Worm (Caenorhabditis elegans) whole organism, L2 larva: ENCODE measurements around the gene ctsa-1.2.

Experiments used
- C34F6.9 ChIP-seq: fragments of 150-350 bp; optimal IDR thresholded peaks from 2 replicates; lab custom pipeline; 2014; ENCODE audit warnings: missing biosample characterization, missing genetic modification characterization
- Y55F3AM.14 ChIP-seq: fragments of 200-800 bp; sonication (Bioruptor generic); optimal IDR thresholded peaks from 2 replicates; lab custom pipeline; 2018; ENCODE audit warnings: mild to moderate bottlenecking, missing genetic modification characterization, missing compliant biosample characterization
- ZK546.5 ChIP-seq: sonication (generic microtip); optimal IDR thresholded peaks from 2 replicates; lab custom pipeline; 2017; ENCODE audit warnings: missing biosample characterization, missing genetic modification characterization
- alr-1 ChIP-seq: fragments of 150-350 bp; optimal IDR thresholded peaks from 2 replicates; lab custom pipeline; 2014; ENCODE audit warnings: missing biosample characterization, missing genetic modification characterization
- aly-2 ChIP-seq: fragments of 150-350 bp; optimal IDR thresholded peaks from 2 replicates; lab custom pipeline; 2014; ENCODE audit warnings: missing biosample characterization, missing genetic modification characterization
- ama-1 ChIP-seq: fragments of 150-350 bp; optimal IDR thresholded peaks from 2 replicates; lab custom pipeline; 2018; ENCODE audit warnings: inconsistent platforms
- blmp-1 ChIP-seq: sonication (generic microtip); optimal IDR thresholded peaks from 2 replicates; lab custom pipeline; 2017; ENCODE audit warnings: missing genetic modification characterization, mild to moderate bottlenecking, missing compliant biosample characterization, antibody characterized with exemption, moderate library complexity; ENCODE audit not compliant: insufficient read depth
- ceh-82 ChIP-seq: fragments of 150-350 bp; optimal IDR thresholded peaks from 2 replicates; lab custom pipeline; 2014; ENCODE audit warnings: missing biosample characterization, missing genetic modification characterization
- crh-2 ChIP-seq: sonication (generic microtip); optimal IDR thresholded peaks from 2 replicates; lab custom pipeline; 2017; ENCODE audit warnings: missing biosample characterization, missing genetic modification characterization
- dmd-4 ChIP-seq: sonication (generic microtip); optimal IDR thresholded peaks from 2 replicates; lab custom pipeline; 2017; ENCODE audit warnings: missing biosample characterization, missing genetic modification characterization
- egl-27 ChIP-seq: sonication (generic microtip); optimal IDR thresholded peaks from 3 replicates; lab custom pipeline; 2017; ENCODE audit warnings: missing biosample characterization, missing genetic modification reagents, missing genetic modification characterization
- elt-1 ChIP-seq: fragments of 150-350 bp; optimal IDR thresholded peaks from 2 replicates; lab custom pipeline; 2014; ENCODE audit warnings: missing biosample characterization, missing genetic modification characterization
- fos-1 ChIP-seq: fragments of 150-350 bp; optimal IDR thresholded peaks from 2 replicates; lab custom pipeline; 2014; ENCODE audit warnings: missing biosample characterization, missing genetic modification characterization
- gmeb-1 ChIP-seq: fragments of 150-350 bp; optimal IDR thresholded peaks from 2 replicates; lab custom pipeline; 2014; ENCODE audit warnings: missing biosample characterization, missing genetic modification characterization
- lin-11 ChIP-seq: fragments of 150-350 bp; sonication (generic microtip); optimal IDR thresholded peaks from 2 replicates; lab custom pipeline; 2014; ENCODE audit warnings: missing biosample characterization, missing genetic modification characterization, inconsistent platforms, mixed read lengths
- lin-13 ChIP-seq: fragments of 150-350 bp; optimal IDR thresholded peaks from 2 replicates; lab custom pipeline; 2014; ENCODE audit warnings: missing biosample characterization, missing genetic modification reagents, missing genetic modification characterization
- lin-39 ChIP-seq: fragments of 150-350 bp; optimal IDR thresholded peaks from 2 replicates; lab custom pipeline; 2014; ENCODE audit warnings: missing biosample characterization, missing genetic modification reagents, missing genetic modification characterization
- lsy-2 ChIP-seq, 2 experiments: fragments of 150-350 bp in 1 of 2; sonication (generic microtip) in 1 of 2; optimal IDR thresholded peaks; 2 replicates each; lab custom pipeline; 2014 to 2017; ENCODE audit warnings: missing biosample characterization in 2 of 2, missing genetic modification characterization in 2 of 2
- mbf-1 ChIP-seq: sonication (generic microtip); optimal IDR thresholded peaks from 2 replicates; lab custom pipeline; 2017; ENCODE audit warnings: missing biosample characterization, missing genetic modification characterization
- mdl-1 ChIP-seq, 2 experiments: fragments of 150-350 bp in 1 of 2; sonication (generic microtip) in 1 of 2; optimal IDR thresholded peaks; 2 replicates each; lab custom pipeline; 2017; ENCODE audit warnings: missing biosample characterization in 2 of 2, missing genetic modification characterization in 2 of 2
- nhr-10 ChIP-seq: sonication (generic microtip); optimal IDR thresholded peaks from 2 replicates; lab custom pipeline; 2017; ENCODE audit warnings: missing biosample characterization, missing genetic modification characterization
- nhr-11 ChIP-seq: fragments of 150-350 bp; optimal IDR thresholded peaks from 2 replicates; lab custom pipeline; 2014; ENCODE audit warnings: missing biosample characterization, missing genetic modification characterization
- nhr-129 ChIP-seq: fragments of 150-350 bp; optimal IDR thresholded peaks from 2 replicates; lab custom pipeline; 2014; ENCODE audit warnings: missing biosample characterization, missing genetic modification characterization
- nhr-21 ChIP-seq: fragments of 150-350 bp; optimal IDR thresholded peaks from 2 replicates; lab custom pipeline; 2014; ENCODE audit warnings: missing biosample characterization, missing genetic modification characterization
- nhr-23 ChIP-seq: fragments of 150-350 bp; optimal IDR thresholded peaks from 2 replicates; lab custom pipeline; 2014; ENCODE audit warnings: missing biosample characterization, missing genetic modification reagents, missing genetic modification characterization
- nhr-6 ChIP-seq: fragments of 150-350 bp; optimal IDR thresholded peaks from 2 replicates; lab custom pipeline; 2014; ENCODE audit warnings: missing biosample characterization, missing genetic modification characterization
- nhr-77 ChIP-seq: fragments of 150-350 bp; optimal IDR thresholded peaks from 2 replicates; lab custom pipeline; 2014; ENCODE audit warnings: missing biosample characterization, missing genetic modification characterization
- skn-1 ChIP-seq: sonication (generic microtip); optimal IDR thresholded peaks from 2 replicates; lab custom pipeline; 2017; ENCODE audit warnings: missing biosample characterization, missing genetic modification characterization
- sma-9 ChIP-seq, 2 experiments: fragments of 150-350 bp in 1 of 2; sonication (generic microtip) in 1 of 2; optimal IDR thresholded peaks; 2 replicates each; lab custom pipeline; 2014 to 2016; ENCODE audit warnings: missing genetic modification characterization in 2 of 2, mild to moderate bottlenecking in 1 of 2, missing biosample characterization in 1 of 2, missing compliant biosample characterization in 1 of 2, missing genetic modification reagents in 1 of 2, moderate library complexity in 1 of 2
- snpc-4 ChIP-seq: fragments of 150-350 bp; optimal IDR thresholded peaks from 2 replicates; lab custom pipeline; 2014; ENCODE audit warnings: missing biosample characterization, missing genetic modification characterization
- unc-39 ChIP-seq: fragments of 150-350 bp; optimal IDR thresholded peaks from 2 replicates; lab custom pipeline; 2014; ENCODE audit warnings: missing biosample characterization, missing genetic modification characterization
- unc-55 ChIP-seq: fragments of 150-350 bp; sonication (generic microtip); optimal IDR thresholded peaks from 3 replicates; lab custom pipeline; 2014; ENCODE audit warnings: missing biosample characterization, missing genetic modification reagents, missing genetic modification characterization
- unc-62 ChIP-seq: fragments of 150-350 bp; optimal IDR thresholded peaks from 2 replicates; lab custom pipeline; 2014; ENCODE audit warnings: missing biosample characterization, missing genetic modification reagents, missing genetic modification characterization

ctsa-1.2 gene

DNA sequence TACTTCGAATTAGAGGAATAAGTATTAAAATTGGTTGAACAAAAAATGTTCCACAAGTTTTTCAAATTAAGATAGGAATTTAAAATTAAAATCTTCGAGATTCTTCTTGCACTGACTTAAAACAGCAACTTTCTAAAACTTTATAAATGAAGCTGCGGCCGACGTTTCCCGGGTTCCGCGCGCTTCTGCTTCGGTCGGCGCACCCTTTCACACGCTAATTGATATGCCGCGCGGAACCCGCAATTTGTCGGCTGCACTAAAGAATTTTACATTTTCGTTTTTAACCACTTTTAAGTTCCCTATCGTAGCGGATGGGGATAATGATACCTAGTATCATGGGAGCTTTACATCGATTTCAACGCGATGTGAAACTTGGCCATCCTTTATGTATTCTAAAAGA is 24.4 kb upstream of the ctsa-1.2 start:
- TF ChIP-seq snpc-4 (peak; percentile 37), unc-39 (tag; lab: Kevin White, UChicago) (no peak)

DNA sequence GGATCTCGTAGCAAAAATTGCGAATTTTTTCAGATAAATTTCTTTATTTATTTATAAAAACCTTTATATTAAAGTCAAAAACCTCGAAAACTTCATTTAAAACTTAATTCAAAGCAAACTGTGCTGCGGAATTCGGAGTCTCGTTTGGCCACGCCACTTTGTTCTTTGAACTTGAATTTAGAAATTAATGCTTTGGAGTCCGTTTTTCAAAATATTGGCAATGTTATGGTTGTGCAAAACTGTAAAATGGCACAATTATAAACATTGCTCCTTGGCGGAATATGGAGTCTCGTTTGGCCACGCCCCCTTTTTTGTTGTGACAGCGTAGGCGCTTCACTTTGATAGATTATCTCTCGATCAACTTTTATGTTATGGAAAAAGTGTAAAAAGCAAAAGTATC is 19.6 kb upstream of the ctsa-1.2 start:
- TF ChIP-seq nhr-129 (no peak), unc-55 (GFP tag; lab: Kevin White, UChicago) (no peak), gmeb-1 (tag; lab: Kevin White, UChicago) (no peak), fos-1 (no peak), lsy-2 (tag; optimal IDR thresholded peaks at IDR 0.05; lab: Kevin White, UChicago) (peak in 1 of 2 experiments; percentile 38), ceh-82 (no peak), nhr-77 (tag; lab: Kevin White, UChicago) (no peak), blmp-1 (tag; lab: Kevin White, UChicago) (no peak), lin-39 (no peak)

DNA sequence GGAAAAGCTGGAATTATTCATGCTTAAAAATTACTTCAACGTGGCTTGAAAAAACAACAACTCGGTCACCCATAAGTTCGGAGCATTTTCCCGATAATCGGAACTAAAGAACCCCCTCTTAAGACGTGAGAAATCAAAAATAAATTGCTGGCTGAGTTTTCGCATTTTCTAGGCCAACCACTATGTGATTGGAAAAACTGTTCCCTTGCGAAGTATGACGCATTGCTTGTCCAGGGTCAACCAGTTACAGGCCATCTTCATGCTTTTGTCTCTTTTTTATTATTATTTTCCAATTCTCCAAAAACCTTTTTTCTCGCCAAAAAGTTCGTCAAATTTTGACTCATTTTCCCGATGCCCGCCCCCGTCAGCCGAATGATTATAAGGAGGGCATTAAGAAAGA is 19.1 kb upstream of the ctsa-1.2 start, which contains the start of gene F13D12.3:
F13D12.3 (plus strand) TSS at position 301 of the 400 bp plus-strand sequence.
- TF ChIP-seq alr-1, result no peak
- TF ChIP-seq ceh-82, result no peak
- no peak for TF ChIP-seq lin-13 (GFP tag; lab: Kevin White, UChicago)
- TF ChIP-seq ama-1 (lab: Kevin White, UChicago), result no peak
- TF ChIP-seq nhr-129, result no peak
- no peak for TF ChIP-seq sma-9 (GFP tag; optimal IDR thresholded peaks at IDR 0.05; lab: Kevin White, UChicago)
- TF ChIP-seq sma-9 (tag; optimal IDR thresholded peaks at IDR 0.05; lab: Kevin White, UChicago), result no peak
- no peak for TF ChIP-seq nhr-11 (tag; lab: Kevin White, UChicago)
- TF ChIP-seq aly-2 (tag; lab: Kevin White, UChicago), result no peak
- TF ChIP-seq egl-27, result no peak
- TF ChIP-seq lin-11, result no peak
- TF ChIP-seq lin-39, result no peak
- TF ChIP-seq elt-1, result no peak
- no peak for TF ChIP-seq nhr-21 (tag; lab: Kevin White, UChicago)
- no peak for TF ChIP-seq blmp-1 (tag; lab: Kevin White, UChicago)
- TF ChIP-seq nhr-23 (tag; lab: Kevin White, UChicago), result no peak
- no peak for TF ChIP-seq ZK546.5 (tag; lab: Kevin White, UChicago)
- no peak for TF ChIP-seq mdl-1 (tag; optimal IDR thresholded peaks at IDR 0.05; lab: Kevin White, UChicago)
- no peak for TF ChIP-seq snpc-4
- no peak for TF ChIP-seq dmd-4

DNA sequence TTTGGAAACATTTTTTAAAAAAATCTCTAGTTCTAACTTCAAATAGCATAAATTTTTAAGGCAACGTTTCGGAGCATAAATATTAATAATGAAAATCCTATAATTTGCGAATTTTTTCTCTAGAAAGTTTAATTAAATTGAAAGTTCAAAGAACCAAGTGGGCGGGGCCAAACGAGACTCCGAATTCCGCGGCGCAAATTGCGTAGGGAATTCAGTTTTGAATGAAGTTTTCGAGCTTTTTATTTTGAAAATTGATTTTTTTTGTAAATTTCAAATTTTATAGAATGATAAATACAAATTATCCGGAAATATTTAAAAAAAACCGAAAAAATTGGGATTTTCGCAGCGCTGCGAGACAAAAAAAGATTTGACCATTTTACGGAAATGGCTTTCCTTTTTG is 18.3 kb upstream of the ctsa-1.2 start:
- no peak for TF ChIP-seq sma-9 (GFP tag; optimal IDR thresholded peaks at IDR 0.05; lab: Kevin White, UChicago)
- no peak for TF ChIP-seq sma-9 (tag; optimal IDR thresholded peaks at IDR 0.05; lab: Kevin White, UChicago)
- TF ChIP-seq alr-1, result no peak
- no peak for TF ChIP-seq nhr-6
- TF ChIP-seq C34F6.9 (tag; lab: Kevin White, UChicago), result no peak
- no peak for TF ChIP-seq Y55F3AM.14 (GFP tag; lab: Kevin White, UChicago)
- no peak for TF ChIP-seq nhr-21 (tag; lab: Kevin White, UChicago)
- TF ChIP-seq nhr-129, result no peak
- no peak for TF ChIP-seq nhr-23 (tag; lab: Kevin White, UChicago)
- no peak for TF ChIP-seq blmp-1 (tag; lab: Kevin White, UChicago)
- TF ChIP-seq ZK546.5 (tag; lab: Kevin White, UChicago), result no peak
- TF ChIP-seq unc-62 (GFP tag; lab: Kevin White, UChicago), result no peak
- no peak for TF ChIP-seq egl-27
- TF ChIP-seq skn-1, result no peak
- no peak for TF ChIP-seq lsy-2 (tag; optimal IDR thresholded peaks at IDR 0.05; lab: Kevin White, UChicago)
- TF ChIP-seq, all 48 proteins: peak for 0

DNA sequence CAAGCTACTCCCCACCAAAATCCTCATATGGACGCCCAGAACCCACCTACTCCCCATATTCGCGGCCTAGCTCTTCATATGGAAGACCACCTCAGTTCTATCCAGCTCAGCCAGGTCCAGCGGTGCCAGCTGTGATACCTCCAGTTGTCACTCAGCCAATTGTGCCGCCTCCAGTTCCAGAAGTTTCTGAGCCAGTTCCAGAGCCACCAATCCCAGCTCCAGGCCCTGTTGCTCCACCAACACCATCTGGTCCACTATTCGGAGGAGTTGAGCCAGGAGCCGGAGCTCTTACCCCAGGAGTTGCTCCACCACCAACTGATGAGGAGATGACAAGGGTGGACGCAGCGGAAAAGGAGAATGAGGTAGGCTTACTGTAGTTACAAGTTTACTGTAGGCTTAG is 17.6 kb upstream of the ctsa-1.2 start:
- TF ChIP-seq nhr-10 (tag; lab: Kevin White, UChicago) (no peak), ama-1 (lab: Kevin White, UChicago) (no peak)

DNA sequence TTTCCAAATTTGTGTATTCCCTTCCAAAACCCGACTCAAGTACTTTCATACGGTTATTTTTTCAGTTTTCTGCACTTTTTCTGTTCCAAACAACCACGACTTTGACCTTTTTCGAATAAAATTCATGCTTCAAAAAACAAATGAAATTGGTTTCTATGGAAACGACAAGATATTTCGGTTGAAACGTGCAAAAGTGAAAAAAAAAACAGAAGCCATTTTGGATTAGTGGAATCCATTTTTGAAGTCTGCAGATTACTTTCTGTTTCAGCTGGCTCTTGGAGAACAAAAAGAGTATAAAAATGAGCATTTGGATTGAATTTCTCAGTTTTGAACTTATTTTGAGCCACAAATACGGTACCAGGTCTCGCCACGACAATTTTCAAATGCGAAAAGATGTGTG is 17.0 kb upstream of the ctsa-1.2 start:
- TF ChIP-seq C34F6.9 (tag; lab: Kevin White, UChicago) (peak; percentile 40), lin-11 (peak; percentile 7), lin-39 (no peak), crh-2 (no peak), mbf-1 (tag; lab: Kevin White, UChicago) (no peak), lsy-2 (tag; optimal IDR thresholded peaks at IDR 0.05; lab: Kevin White, UChicago) (peak in 1 of 2 experiments; percentile 23)
